Worm (Caenorhabditis elegans) whole organism, early embryonic: ENCODE measurements around the gene T16H12.9.

Source experiments
- B0310.2 ChIP-seq: sonication (generic microtip); optimal IDR thresholded peaks from 2 replicates; lab custom pipeline; 2016; ENCODE audit warnings: mild to moderate bottlenecking, missing genetic modification characterization, missing compliant biosample characterization
- F13C5.2 ChIP-seq: sonication (generic microtip); optimal IDR thresholded peaks from 2 replicates; lab custom pipeline; 2017; ENCODE audit warnings: mild to moderate bottlenecking, missing genetic modification characterization, inconsistent platforms, missing compliant biosample characterization
- aly-1 ChIP-seq: sonication (generic microtip); optimal IDR thresholded peaks from 2 replicates; lab custom pipeline; 2016; ENCODE audit warnings: missing genetic modification characterization, missing compliant biosample characterization
- ama-1 ChIP-seq: fragments of 150-350 bp; optimal IDR thresholded peaks from 2 replicates; lab custom pipeline; 2014
- ceh-13 ChIP-seq: fragments of 200-800 bp; sonication (Bioruptor generic); optimal IDR thresholded peaks from 2 replicates; lab custom pipeline; 2018; ENCODE audit warnings: mild to moderate bottlenecking, missing genetic modification characterization, missing compliant biosample characterization
- ceh-36 ChIP-seq: sonication (generic microtip); optimal IDR thresholded peaks from 2 replicates; lab custom pipeline; 2016; ENCODE audit warnings: missing genetic modification characterization, inconsistent platforms, missing compliant biosample characterization
- ets-7 ChIP-seq: sonication (generic microtip); optimal IDR thresholded peaks from 2 replicates; lab custom pipeline; 2016; ENCODE audit warnings: missing genotype, missing genetic modification characterization, missing compliant biosample characterization
- flt-1 ChIP-seq: fragments of 200-800 bp; sonication (Bioruptor generic); IDR thresholded peaks from 2 replicates; pipeline ENCODE4 v1.3.6; 2022; ENCODE audit warnings: missing genetic modification characterization, missing compliant biosample characterization
- hmbx-1 ChIP-seq: sonication (generic microtip); optimal IDR thresholded peaks from 2 replicates; lab custom pipeline; 2016; ENCODE audit warnings: mild to moderate bottlenecking, missing genetic modification characterization, missing compliant biosample characterization
- hmg-4 ChIP-seq: fragments of 200-800 bp; sonication (Bioruptor generic); optimal IDR thresholded peaks from 2 replicates; lab custom pipeline; 2018; ENCODE audit warnings: mild to moderate bottlenecking, missing genetic modification characterization, missing compliant biosample characterization
- hnd-1 ChIP-seq: sonication (generic microtip); optimal IDR thresholded peaks from 2 replicates; lab custom pipeline; 2016; ENCODE audit warnings: missing genetic modification characterization, missing compliant biosample characterization
- pes-1 ChIP-seq: fragments of 200-800 bp; sonication (Bioruptor generic); IDR thresholded peaks from 2 replicates; pipeline ENCODE4 v1.3.6; 2022; ENCODE audit warnings: missing genetic modification reagents, missing genetic modification characterization, missing compliant biosample characterization
- scrt-1 ChIP-seq: fragments of 200-800 bp; sonication (Bioruptor generic); IDR thresholded peaks from 2 replicates; pipeline ENCODE4 v1.3.6; 2022; ENCODE audit warnings: missing genetic modification characterization, missing compliant biosample characterization
- sea-1 ChIP-seq: fragments of 200-800 bp; sonication (Bioruptor generic); conservative IDR thresholded peaks from 2 replicates; pipeline ENCODE4 v1.3.6; 2022; ENCODE audit warnings: missing genetic modification characterization, missing compliant biosample characterization
- tbx-11 ChIP-seq: fragments of 200-800 bp; sonication (Bioruptor generic); IDR thresholded peaks from 2 replicates; pipeline ENCODE4 v1.3.6; 2022; ENCODE audit warnings: missing genetic modification characterization, missing compliant biosample characterization
- tbx-37 ChIP-seq: fragments of 200-800 bp; sonication (Bioruptor generic); conservative IDR thresholded peaks from 2 replicates; pipeline ENCODE4 v1.3.6; 2022; ENCODE audit warnings: missing genetic modification reagents, missing genetic modification characterization, missing compliant biosample characterization
- tra-4 ChIP-seq: sonication (generic microtip); optimal IDR thresholded peaks from 2 replicates; lab custom pipeline; 2017; ENCODE audit warnings: missing genetic modification characterization, missing compliant biosample characterization

Gene T16H12.9

DNA sequence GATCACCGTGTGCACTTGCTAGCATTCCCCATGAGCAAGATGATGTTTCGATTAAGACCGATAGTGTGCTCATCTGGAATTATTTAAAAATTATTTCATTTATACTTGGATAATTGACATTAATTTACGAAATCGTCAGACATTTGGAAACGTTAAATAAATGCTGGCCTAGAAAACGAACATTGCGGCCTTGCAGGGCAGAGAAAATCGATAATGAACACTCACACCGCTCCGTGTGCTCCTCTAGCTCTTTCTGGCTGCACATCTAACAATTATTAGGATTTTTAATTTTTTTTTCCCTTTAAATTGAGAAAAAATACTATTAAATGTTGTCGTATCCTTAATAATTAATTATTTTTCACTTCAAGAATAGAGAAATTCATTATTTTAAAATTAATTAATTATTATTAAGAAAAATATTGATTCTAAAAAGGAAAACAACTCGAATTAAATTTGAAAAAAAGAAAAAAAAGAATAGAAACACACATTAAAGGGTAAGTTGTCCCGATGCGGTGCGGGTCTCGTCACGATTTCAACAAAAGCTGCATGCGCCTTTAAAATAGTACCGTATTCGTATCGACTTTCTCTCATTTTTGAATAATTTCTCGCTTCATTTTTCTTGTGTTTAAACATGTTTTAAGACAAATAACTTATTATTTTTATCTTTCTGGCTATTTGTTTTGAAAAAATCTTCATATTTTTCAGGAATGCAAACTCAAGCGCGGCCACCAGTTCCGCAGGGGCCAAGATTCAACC is 11.2 kb downstream of the T16H12.9 start, which contains the start of the genes gtf-2H3 and ham-3:
TSS of gene gtf-2H3 (minus strand) at position 73 of the 756 bp plus-strand sequence.
TSS of gene ham-3 (plus strand) at position 706 of the 756 bp plus-strand sequence.
- TF ChIP-seq pes-1 (0 out of 2 replicates have a peak, but pooled peaks have one; percentile 48), aly-1 (tag; lab: Kevin White, UChicago) (no peak)

DNA sequence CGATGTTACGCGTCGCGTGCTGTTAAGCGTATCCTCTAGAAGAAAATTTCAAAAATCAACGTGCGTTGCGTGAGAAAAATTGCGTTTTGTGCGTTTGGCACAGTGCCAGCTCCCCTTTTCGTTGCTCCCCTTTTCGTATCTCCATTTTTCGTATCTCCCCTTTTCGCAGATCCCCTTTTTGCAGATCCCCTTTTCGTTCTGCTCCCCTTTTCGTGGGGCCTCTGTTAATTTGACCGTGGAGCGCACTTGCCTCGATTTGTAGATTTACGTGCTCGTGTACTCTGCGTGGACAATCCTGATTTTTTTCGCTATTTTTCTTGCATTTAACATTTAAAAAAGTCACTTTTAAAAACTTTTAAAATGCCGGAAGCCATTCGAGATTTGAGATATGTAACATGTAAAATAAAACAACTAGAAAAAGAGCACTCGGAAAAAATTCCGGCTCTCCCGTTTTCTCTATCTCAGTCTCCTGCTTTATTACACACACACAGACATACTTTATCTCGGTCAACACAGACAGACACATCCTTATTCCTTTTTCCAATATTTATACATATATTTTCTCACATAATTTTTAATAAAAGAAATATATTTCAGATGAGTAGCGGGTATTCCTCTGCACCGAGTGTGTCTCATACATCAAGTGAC is 14.6 kb downstream of the T16H12.9 start, which contains the start of gene ttll-4:
TSS of gene ttll-4 (plus strand) at position 598 of the 648 bp plus-strand sequence.
- TF ChIP-seq sea-1 (GFP tag; lab: Robert Waterston, UW), result peak; percentile 79
- peak; percentile 59 for TF ChIP-seq tbx-37 (GFP tag; lab: Robert Waterston, UW)
- TF ChIP-seq tbx-11, result peak; percentile 41; the same call in 1 of the 2 replicates
- no peak for TF ChIP-seq hnd-1 (tag; lab: Kevin White, UChicago)
- TF ChIP-seq scrt-1 (GFP tag; lab: Robert Waterston, UW), result peak; percentile 72
- peak; percentile 83 for TF ChIP-seq pes-1
- TF ChIP-seq tra-4, result no peak

DNA sequence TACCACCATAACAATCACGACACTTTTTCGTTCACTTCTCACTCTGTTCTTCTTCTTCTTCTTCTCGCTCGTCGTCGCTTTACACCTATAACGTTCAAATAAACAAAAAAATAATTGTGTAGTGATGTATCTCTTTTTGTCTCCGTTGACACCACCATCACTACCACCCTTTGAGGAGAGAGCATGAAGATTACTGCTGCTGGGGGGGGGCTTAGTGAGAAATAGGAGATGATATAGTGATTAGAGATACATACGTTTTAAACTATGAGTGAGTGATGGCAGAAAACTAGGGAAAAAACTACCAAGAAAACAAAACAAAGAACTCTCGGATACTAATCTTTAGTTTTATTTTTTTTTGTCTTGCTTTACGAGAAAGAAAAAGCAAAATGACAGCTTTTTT is 17.3 kb downstream of the T16H12.9 start:
- TF ChIP-seq tra-4 (no peak), hmbx-1 (tag; lab: Kevin White, UChicago) (no peak), flt-1 (GFP tag; lab: Robert Waterston, UW) (no peak), ceh-13 (no peak), sea-1 (GFP tag; lab: Robert Waterston, UW) (no peak), hmg-4 (GFP tag; lab: Kevin White, UChicago) (no peak), tbx-11 (no peak), B0310.2 (tag; lab: Kevin White, UChicago) (no peak), ama-1 (lab: Kevin White, UChicago) (no peak), ceh-36 (tag; lab: Kevin White, UChicago) (no peak), pes-1 (no peak), hnd-1 (tag; lab: Kevin White, UChicago) (no peak), F13C5.2 (tag; lab: Kevin White, UChicago) (no peak), ets-7 (no peak), scrt-1 (GFP tag; lab: Robert Waterston, UW) (no peak)

DNA sequence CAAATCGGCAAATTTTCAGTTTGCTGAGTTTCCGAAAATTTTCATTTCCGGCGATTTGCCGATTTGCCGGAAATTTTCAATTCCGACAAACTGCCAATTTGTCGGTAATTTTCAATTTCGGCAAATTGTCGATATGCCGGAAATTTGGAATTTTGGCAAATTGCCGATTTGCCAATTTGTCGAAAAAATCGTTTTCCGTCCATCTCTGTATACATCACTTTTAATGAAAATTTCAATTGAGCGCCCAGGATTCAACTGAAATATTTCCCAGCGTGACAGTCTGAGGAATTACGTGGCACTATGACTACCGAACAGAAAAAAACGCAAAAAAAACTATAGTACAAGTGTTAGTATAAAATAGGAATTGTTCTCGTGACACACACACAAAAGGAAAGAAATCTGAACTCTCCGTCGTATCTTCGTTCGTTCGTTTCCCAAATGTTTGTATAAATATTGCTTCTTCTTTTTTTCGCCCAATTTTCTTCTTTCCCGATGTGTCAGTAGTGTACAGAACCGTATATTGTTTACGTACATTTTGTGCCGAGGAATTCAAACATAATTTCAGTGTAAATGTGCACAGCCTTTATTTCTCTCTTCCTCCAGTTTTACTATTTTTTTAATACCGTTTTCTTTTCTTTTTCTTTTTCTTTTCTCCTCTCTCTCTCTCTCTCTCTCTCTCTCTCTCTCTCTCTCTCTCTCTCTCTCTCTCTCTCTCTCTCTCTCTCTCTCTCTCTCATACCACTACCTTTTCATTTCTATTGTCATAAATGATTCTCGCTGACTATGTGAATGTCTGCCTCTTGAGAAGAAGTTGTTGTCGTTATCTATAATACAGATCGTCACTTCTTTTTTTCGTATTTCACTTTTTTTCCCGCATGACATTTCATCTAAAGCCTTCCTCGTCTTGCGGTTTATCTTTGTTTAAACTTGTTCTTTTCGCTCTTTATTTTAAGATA is 23.7 kb downstream of the T16H12.9 start:
- no peak for TF ChIP-seq flt-1 (GFP tag; lab: Robert Waterston, UW)
- TF ChIP-seq hnd-1 (tag; lab: Kevin White, UChicago), result no peak
- no peak for TF ChIP-seq sea-1 (GFP tag; lab: Robert Waterston, UW)
- no peak for TF ChIP-seq F13C5.2 (tag; lab: Kevin White, UChicago)
- no peak for TF ChIP-seq pes-1
- TF ChIP-seq ama-1 (lab: Kevin White, UChicago), result no peak
- TF ChIP-seq hmbx-1 (tag; lab: Kevin White, UChicago), result no peak
- no peak for TF ChIP-seq ets-7
- no peak for TF ChIP-seq tbx-37 (GFP tag; lab: Robert Waterston, UW)
- no peak for TF ChIP-seq scrt-1 (GFP tag; lab: Robert Waterston, UW)
- TF ChIP-seq tra-4, result no peak
- TF ChIP-seq ceh-36 (tag; lab: Kevin White, UChicago), result no peak
- no peak for TF ChIP-seq ceh-13
- TF ChIP-seq aly-1 (tag; lab: Kevin White, UChicago), result no peak
- no peak for TF ChIP-seq tbx-11
- TF ChIP-seq hmg-4 (GFP tag; lab: Kevin White, UChicago), result no peak
- no peak for TF ChIP-seq B0310.2 (tag; lab: Kevin White, UChicago)

DNA sequence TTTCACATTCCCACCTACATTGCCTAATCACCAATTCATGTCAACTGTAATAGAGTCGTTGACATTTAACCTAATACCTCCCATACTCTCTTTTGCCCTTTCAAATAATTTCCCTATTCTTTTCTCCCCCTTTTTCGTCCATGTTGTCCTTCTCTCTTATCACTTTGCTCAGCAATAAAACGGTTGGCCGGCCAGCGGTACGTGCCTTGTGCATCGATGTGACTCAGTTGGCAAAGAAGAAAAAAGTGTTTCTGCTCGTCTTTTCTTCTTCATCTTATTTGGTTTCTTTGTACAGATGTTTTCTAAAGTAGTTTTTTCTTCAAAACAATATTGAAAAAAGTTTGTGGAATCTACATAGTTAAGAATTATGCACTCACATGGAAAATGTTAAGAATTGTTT is 25.4 kb downstream of the T16H12.9 start:
- no peak for TF ChIP-seq tbx-37 (GFP tag; lab: Robert Waterston, UW)
- TF ChIP-seq hmbx-1 (tag; lab: Kevin White, UChicago), result no peak
- TF ChIP-seq hnd-1 (tag; lab: Kevin White, UChicago), result no peak
- TF ChIP-seq ceh-36 (tag; lab: Kevin White, UChicago), result no peak
- no peak for TF ChIP-seq flt-1 (GFP tag; lab: Robert Waterston, UW)
- no peak for TF ChIP-seq B0310.2 (tag; lab: Kevin White, UChicago)

DNA sequence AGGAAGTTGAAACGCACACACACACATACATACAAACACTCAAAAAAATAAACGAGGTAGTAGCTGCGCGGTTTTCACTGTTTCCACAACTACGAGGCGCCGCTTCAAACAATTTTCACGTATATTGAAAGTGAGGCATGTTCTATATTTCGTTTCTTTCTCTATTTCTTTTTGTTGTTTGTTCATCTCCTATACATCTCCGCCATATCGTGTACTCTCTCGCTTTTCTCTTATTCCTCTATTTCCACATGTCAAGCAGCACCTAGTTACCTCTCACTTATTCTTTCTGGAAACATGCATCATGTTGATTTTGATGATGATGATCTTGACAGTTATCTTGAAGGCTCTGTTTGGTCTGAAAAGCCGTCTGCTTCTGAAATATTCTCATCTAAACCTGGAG is 27.7 kb downstream of the T16H12.9 start, which contains the start of gene ZK1128.7:
TSS of gene ZK1128.7 (plus strand) at position 229 of the 400 bp plus-strand sequence.
- no peak for TF ChIP-seq aly-1 (tag; lab: Kevin White, UChicago)
- TF ChIP-seq tbx-37 (GFP tag; lab: Robert Waterston, UW), result no peak
- no peak for TF ChIP-seq ets-7
- no peak for TF ChIP-seq F13C5.2 (tag; lab: Kevin White, UChicago)
- TF ChIP-seq pes-1, result no peak
- no peak for TF ChIP-seq hmg-4 (GFP tag; lab: Kevin White, UChicago)
- no peak for TF ChIP-seq B0310.2 (tag; lab: Kevin White, UChicago)
- TF ChIP-seq scrt-1 (GFP tag; lab: Robert Waterston, UW), result no peak
- TF ChIP-seq tra-4, result no peak
- TF ChIP-seq flt-1 (GFP tag; lab: Robert Waterston, UW), result no peak
- TF ChIP-seq ama-1 (lab: Kevin White, UChicago), result no peak
